Worm (Caenorhabditis elegans): Measurements from ENCODE around the gene F52B11.5.

Gene F52B11.5

ce11 chrIV:14098540-14099098 lies 4.4 kb downstream of the F52B11.5 start:
- TF ChIP-seq rbr-2 (tag; optimal IDR thresholded peaks at IDR 0.05) (peak; percentile 28), lin-29 (GFP tag; IDR thresholded peaks at IDR 0.05) (no peak), set-16 (GFP tag; IDR thresholded peaks at IDR 0.05) (peak; percentile 99), lin-38 (GFP tag; IDR thresholded peaks at IDR 0.05) (peak; percentile 30; the same call in 1 of the 2 replicates), gei-8 (GFP tag; optimal IDR thresholded peaks at IDR 0.05) (no peak), php-3 (GFP tag; IDR thresholded peaks at IDR 0.05) (0 out of 2 replicates have a peak, but pooled peaks have one; percentile 33), unc-62 (GFP tag; optimal IDR thresholded peaks at IDR 0.05 in 1 of 2) (peak in 1 of 2 experiments; percentile 23), unc-62 (tag; optimal IDR thresholded peaks at IDR 0.05) (no peak), pha-4 (GFP tag; IDR thresholded peaks at IDR 0.05) (peak; percentile 62; the same call in 1 of the 2 replicates), pha-4 (tag; optimal IDR thresholded peaks at IDR 0.05) (no peak)

ce11 chrIV:14091242-14091641 lies 11.8 kb downstream of the F52B11.5 start, which contains the start of gene noah-2:
Gene noah-2 (plus strand): TSS chrIV:14091254.
- TF ChIP-seq hlh-11 (tag; optimal IDR thresholded peaks at IDR 0.05) (peak; percentile 6), mxl-3 (GFP tag; optimal IDR thresholded peaks at IDR 0.05) (peak; percentile 20), hlh-30 (tag; optimal IDR thresholded peaks at IDR 0.05; ENCODE audit: insufficient read depth) (peak; percentile 10), lin-29 (GFP tag; IDR thresholded peaks at IDR 0.05) (no peak), nhr-28 (tag; optimal IDR thresholded peaks at IDR 0.05) (peak; percentile 4), lin-1 (GFP tag; IDR thresholded peaks at IDR 0.05) (no peak)

DNA sequence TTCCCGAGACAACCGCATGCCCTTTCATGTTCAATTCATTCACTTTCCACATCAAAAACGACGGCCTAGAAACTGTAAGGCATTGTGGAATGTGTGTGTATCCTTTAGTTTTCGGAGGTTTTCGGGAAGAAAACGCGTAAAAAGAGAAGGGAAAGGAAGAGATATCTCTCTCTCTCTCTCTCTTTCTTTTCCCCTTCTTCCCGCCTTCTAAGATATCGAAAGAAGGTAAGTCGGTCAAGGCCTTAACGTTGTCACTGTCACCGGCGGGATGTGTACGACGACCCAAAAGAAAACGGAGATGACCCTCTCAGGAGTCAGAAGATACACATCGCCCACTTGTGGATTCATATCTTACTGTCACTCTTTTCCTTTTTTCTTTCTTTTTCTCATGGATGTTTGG lies 13.3 kb downstream of the F52B11.5 start:
- TF ChIP-seq tra-1 (GFP tag; IDR thresholded peaks at IDR 0.05) (no peak), hlh-30 (tag; optimal IDR thresholded peaks at IDR 0.05; ENCODE audit: insufficient read depth) (peak; percentile 41), ces-1 (GFP tag; optimal IDR thresholded peaks at IDR 0.05) (no peak), unc-62 (GFP tag; optimal IDR thresholded peaks at IDR 0.05 in 1 of 2) (peak in 1 of 2 experiments; percentile 83), unc-62 (tag; optimal IDR thresholded peaks at IDR 0.05) (no peak), nhr-28 (tag; optimal IDR thresholded peaks at IDR 0.05) (peak; percentile 48), nhr-25 (tag; optimal IDR thresholded peaks at IDR 0.05; ENCODE audit: borderline replicate concordance, insufficient read depth) (peak; percentile 73)

ce11 chrIV:14086395-14086794 lies 16.6 kb downstream of the F52B11.5 start:
- TF ChIP-seq set-16 (GFP tag; IDR thresholded peaks at IDR 0.05), result no peak
- TF ChIP-seq dve-1 (tag; optimal IDR thresholded peaks at IDR 0.05; ENCODE audit: insufficient read depth), result no peak
- TF ChIP-seq F10B5.3 (tag; optimal IDR thresholded peaks at IDR 0.05), result no peak
- TF ChIP-seq dpl-1 (GFP tag; optimal IDR thresholded peaks at IDR 0.05), result no peak
- TF ChIP-seq nhr-28 (tag; optimal IDR thresholded peaks at IDR 0.05), result peak; percentile 11
- no peak for TF ChIP-seq arid-1 (GFP tag; conservative IDR thresholded peaks at IDR 0.05)

DNA sequence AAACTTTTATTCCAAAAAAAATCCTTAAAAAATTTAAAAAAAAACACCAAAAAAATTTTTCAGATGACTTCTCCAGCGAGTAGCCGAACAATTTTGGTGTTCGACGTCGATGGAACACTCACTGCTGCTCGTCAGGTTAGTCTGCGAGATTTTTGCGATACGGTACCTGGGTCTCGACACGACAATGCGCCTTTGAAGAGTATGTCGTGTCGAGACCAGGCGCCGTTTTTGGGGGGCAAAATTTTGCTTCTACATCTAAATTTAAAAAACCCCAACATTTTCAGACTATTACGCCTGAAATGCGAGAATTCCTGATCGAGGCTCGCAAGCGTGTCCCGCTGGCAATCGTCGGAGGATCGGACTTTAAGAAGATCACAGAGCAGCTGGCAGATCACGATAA lies 19.5 kb downstream of the F52B11.5 start, which contains the start of gene F52B11.2:
F52B11.2 (plus strand) TSS at position 64 of the 400 bp plus-strand sequence.
- TF ChIP-seq duxl-1 (tag; optimal IDR thresholded peaks at IDR 0.05; ENCODE audit: poor library complexity) (no peak), mdl-1 (tag; optimal IDR thresholded peaks at IDR 0.05) (no peak), R02D3.7 (tag; optimal IDR thresholded peaks at IDR 0.05) (no peak), aha-1 (tag) (peak; percentile 4), nhr-237 (tag; optimal IDR thresholded peaks at IDR 0.05) (no peak), ztf-7 (tag; optimal IDR thresholded peaks at IDR 0.05) (no peak), nhr-77 (tag; optimal IDR thresholded peaks at IDR 0.05) (no peak), dpl-1 (GFP tag; optimal IDR thresholded peaks at IDR 0.05) (no peak), nhr-102 (tag; optimal IDR thresholded peaks at IDR 0.05) (no peak), daf-8 (GFP tag; IDR thresholded peaks at IDR 0.05) (no peak), zfp-3 (GFP tag; conservative IDR thresholded peaks at IDR 0.05) (no peak), cey-2 (tag; optimal IDR thresholded peaks at IDR 0.05; ENCODE audit: borderline replicate concordance, insufficient read depth) (no peak), daf-16 (GFP tag; optimal IDR thresholded peaks at IDR 0.05) (no peak), daf-16 (tag; optimal IDR thresholded peaks at IDR 0.05) (no peak), hif-1 (tag; optimal IDR thresholded peaks at IDR 0.05) (peak in 1 of 2 experiments; percentile 18), lir-3 (tag; optimal IDR thresholded peaks at IDR 0.05) (no peak), Y48G9A.11 (GFP tag; IDR thresholded peaks at IDR 0.05) (peak; percentile 18; the same call in 1 of the 2 replicates), ztf-11 (tag; optimal IDR thresholded peaks at IDR 0.05) (no peak), attf-4 (tag; optimal IDR thresholded peaks at IDR 0.05) (no peak), pqm-1 (tag; optimal IDR thresholded peaks at IDR 0.05) (no peak)

All from whole organism, L4 larva.